Worm (Caenorhabditis elegans) whole organism, L1 larva: Measurements from ENCODE around the gene Y38C1BA.4.
A peak's percentile ranks its signal among the peaks of the same experiment; 100 is the strongest.

Source experiments
- C04F5.9 ChIP-seq: sonication (generic microtip); optimal IDR thresholded peaks from 2 replicates; lab custom pipeline; 2016; ENCODE audit warnings: missing genetic modification characterization, missing compliant biosample characterization
- F16B12.6 ChIP-seq: fragments of 150-350 bp; optimal IDR thresholded peaks from 2 replicates; lab custom pipeline; 2014; ENCODE audit warnings: missing biosample characterization, missing genetic modification characterization
- Y116A8C.19 ChIP-seq: sonication (generic microtip); optimal IDR thresholded peaks from 2 replicates; lab custom pipeline; 2016; ENCODE audit warnings: missing compliant biosample characterization, missing genetic modification characterization, borderline replicate concordance
- alr-1 ChIP-seq: fragments of 200-800 bp; sonication (Bioruptor generic); optimal IDR thresholded peaks from 2 replicates; lab custom pipeline; 2018; ENCODE audit warnings: borderline replicate concordance, mild to moderate bottlenecking, missing genetic modification characterization, missing compliant biosample characterization
- aly-2 ChIP-seq: fragments of 150-350 bp; optimal IDR thresholded peaks from 2 replicates; lab custom pipeline; 2014; ENCODE audit warnings: missing biosample characterization, missing genetic modification characterization
- ceh-63 ChIP-seq: fragments of 200-800 bp; sonication (Bioruptor generic); optimal IDR thresholded peaks from 2 replicates; lab custom pipeline; 2018; ENCODE audit warnings: mild to moderate bottlenecking, missing genetic modification characterization, missing compliant biosample characterization
- ces-1 ChIP-seq: fragments of 150-350 bp; optimal IDR thresholded peaks from 2 replicates; lab custom pipeline; 2014; ENCODE audit warnings: missing biosample characterization, missing genetic modification reagents, missing genetic modification characterization
- dpl-1 ChIP-seq, 3 experiments: fragments of 150-350 bp in 2 of 3; sonication (generic microtip) in 1 of 3; optimal IDR thresholded peaks; 2 replicates each; lab custom pipeline; 2014 to 2017; ENCODE audit warnings: missing biosample characterization in 3 of 3, missing genetic modification characterization in 3 of 3, missing genetic modification reagents in 3 of 3
- efl-1 ChIP-seq, 4 experiments: fragments of 150-350 bp; optimal IDR thresholded peaks in 3 of 4; peaks in 1 of 4; 1 replicate in 1 of 4; 2 replicates in 3 of 4; lab custom pipeline; 2014; ENCODE audit warnings: missing biosample characterization in 2 of 4, missing genetic modification characterization in 2 of 4, missing genetic modification reagents in 2 of 4
- efl-3 ChIP-seq: fragments of 200-800 bp; sonication (Bioruptor generic); optimal IDR thresholded peaks from 2 replicates; lab custom pipeline; 2018; ENCODE audit warnings: mild to moderate bottlenecking, missing genetic modification characterization, missing compliant biosample characterization
- elt-2 ChIP-seq: sonication (generic microtip); optimal IDR thresholded peaks from 2 replicates; lab custom pipeline; 2016; ENCODE audit warnings: missing genetic modification characterization, mild to moderate bottlenecking, inconsistent platforms, missing compliant biosample characterization, missing genetic modification reagents
- elt-3 ChIP-seq, 6 experiments: fragments of 150-350 bp in 1 of 6; sonication (generic microtip); optimal IDR thresholded peaks; 2 replicates each; lab custom pipeline; 2017 to 2018; ENCODE audit warnings: missing biosample characterization in 6 of 6, missing genetic modification characterization in 6 of 6, inconsistent platforms in 1 of 6
- ets-5 ChIP-seq: fragments of 200-800 bp; sonication (Bioruptor generic); IDR thresholded peaks from 2 replicates; pipeline ENCODE4 v1.3.6; 2022; ENCODE audit warnings: missing genetic modification characterization, missing compliant biosample characterization
- fkh-10 ChIP-seq: sonication (generic microtip); optimal IDR thresholded peaks from 2 replicates; lab custom pipeline; 2017; ENCODE audit warnings: missing biosample characterization, missing genetic modification reagents, missing genetic modification characterization
- fkh-8 ChIP-seq: sonication (generic microtip); optimal IDR thresholded peaks from 2 replicates; lab custom pipeline; 2016; ENCODE audit warnings: mild to moderate bottlenecking, missing genetic modification characterization, missing compliant biosample characterization
- fos-1 ChIP-seq: fragments of 150-350 bp; optimal IDR thresholded peaks from 2 replicates; lab custom pipeline; 2014; ENCODE audit warnings: missing biosample characterization, missing genetic modification characterization
- irx-1 ChIP-seq: sonication (generic microtip); optimal IDR thresholded peaks from 2 replicates; lab custom pipeline; 2016; ENCODE audit warnings: missing genetic modification characterization, missing compliant biosample characterization
- lin-13 ChIP-seq: fragments of 150-350 bp; optimal IDR thresholded peaks from 2 replicates; lab custom pipeline; 2014; ENCODE audit warnings: missing biosample characterization, missing genetic modification reagents, missing genetic modification characterization
- lin-14 ChIP-seq: fragments of 200-800 bp; sonication (Bioruptor generic); optimal IDR thresholded peaks from 2 replicates; lab custom pipeline; 2018; ENCODE audit warnings: mild to moderate bottlenecking, missing genetic modification characterization, moderate library complexity, missing compliant biosample characterization
- lin-35 ChIP-seq, 2 experiments: fragments of 150-350 bp; optimal IDR thresholded peaks; 2 replicates each; lab custom pipeline; 2014; ENCODE audit warnings: missing biosample characterization in 2 of 2, missing genetic modification characterization in 2 of 2, missing genetic modification reagents in 2 of 2
- lir-3 ChIP-seq: sonication (generic microtip); optimal IDR thresholded peaks from 2 replicates; lab custom pipeline; 2016; ENCODE audit warnings: mild to moderate bottlenecking, missing genetic modification characterization, moderate library complexity, missing compliant biosample characterization; ENCODE audit not compliant: poor library complexity
- lsy-2 ChIP-seq, 2 experiments: fragments of 150-350 bp; optimal IDR thresholded peaks; 2 replicates each; lab custom pipeline; 2014; ENCODE audit warnings: missing biosample characterization in 2 of 2, missing genetic modification characterization in 2 of 2
- mab-9 ChIP-seq: fragments of 200-800 bp; sonication (Bioruptor generic); IDR thresholded peaks from 2 replicates; pipeline ENCODE4 v1.3.6; 2022; ENCODE audit warnings: missing genetic modification reagents, missing genetic modification characterization, missing compliant biosample characterization
- mdl-1 ChIP-seq, 2 experiments: fragments of 150-350 bp; optimal IDR thresholded peaks; 2 replicates each; lab custom pipeline; 2014 to 2017; ENCODE audit warnings: missing biosample characterization in 2 of 2, missing genetic modification characterization in 2 of 2, inconsistent platforms in 1 of 2
- mef-2 ChIP-seq: fragments of 150-350 bp; optimal IDR thresholded peaks from 2 replicates; lab custom pipeline; 2014; ENCODE audit warnings: missing biosample characterization, missing genetic modification characterization
- mep-1 ChIP-seq: fragments of 150-350 bp; optimal IDR thresholded peaks from 2 replicates; lab custom pipeline; 2014; ENCODE audit warnings: missing biosample characterization, missing genetic modification characterization
- nhr-19 ChIP-seq: fragments of 200-800 bp; sonication (Bioruptor generic); conservative IDR thresholded peaks from 2 replicates; pipeline ENCODE4 v1.3.6; 2022; ENCODE audit warnings: missing genetic modification characterization, missing compliant biosample characterization
- nhr-28 ChIP-seq: fragments of 150-350 bp; optimal IDR thresholded peaks from 2 replicates; lab custom pipeline; 2014; ENCODE audit warnings: missing biosample characterization, missing genetic modification characterization
- nhr-47 ChIP-seq: sonication (generic microtip); optimal IDR thresholded peaks from 2 replicates; lab custom pipeline; 2016; ENCODE audit warnings: mild to moderate bottlenecking, missing genetic modification characterization, moderate library complexity, missing compliant biosample characterization
- nhr-71 ChIP-seq: sonication (generic microtip); optimal IDR thresholded peaks from 2 replicates; lab custom pipeline; 2016; ENCODE audit warnings: mild to moderate bottlenecking, missing genetic modification characterization, moderate library complexity, missing compliant biosample characterization
- nhr-76 ChIP-seq: sonication (generic microtip); optimal IDR thresholded peaks from 2 replicates; lab custom pipeline; 2017; ENCODE audit warnings: missing biosample characterization, missing genetic modification characterization
- nhr-77 ChIP-seq: fragments of 150-350 bp; optimal IDR thresholded peaks from 2 replicates; lab custom pipeline; 2014; ENCODE audit warnings: missing biosample characterization, missing genetic modification characterization
- nhr-90 ChIP-seq: sonication (generic microtip); optimal IDR thresholded peaks from 2 replicates; lab custom pipeline; 2016; ENCODE audit warnings: mild to moderate bottlenecking, missing genetic modification characterization, missing compliant biosample characterization; ENCODE audit not compliant: poor library complexity
- pag-3 ChIP-seq: sonication (generic microtip); optimal IDR thresholded peaks from 2 replicates; lab custom pipeline; 2017; ENCODE audit warnings: missing genetic modification characterization, mild to moderate bottlenecking, missing compliant biosample characterization, antibody characterized with exemption, borderline replicate concordance; ENCODE audit not compliant: insufficient read depth
- pqm-1 ChIP-seq: sonication (generic microtip); optimal IDR thresholded peaks from 3 replicates; lab custom pipeline; 2017; ENCODE audit warnings: missing biosample characterization, missing genetic modification characterization
- rnt-1 ChIP-seq: sonication (generic microtip); optimal IDR thresholded peaks from 2 replicates; lab custom pipeline; 2016; ENCODE audit warnings: mild to moderate bottlenecking, missing genetic modification characterization, moderate library complexity, missing compliant biosample characterization
- snpc-4 ChIP-seq: fragments of 150-350 bp; optimal IDR thresholded peaks from 2 replicates; lab custom pipeline; 2014; ENCODE audit warnings: missing biosample characterization, missing genetic modification characterization
- snu-23 ChIP-seq: sonication (generic microtip); optimal IDR thresholded peaks from 2 replicates; lab custom pipeline; 2016; ENCODE audit warnings: missing genetic modification characterization, missing compliant biosample characterization
- sptf-1 ChIP-seq: fragments of 150-350 bp; optimal IDR thresholded peaks from 2 replicates; lab custom pipeline; 2014; ENCODE audit warnings: missing biosample characterization, missing genetic modification characterization
- tbx-2 ChIP-seq: sonication (generic microtip); optimal IDR thresholded peaks from 2 replicates; lab custom pipeline; 2016; ENCODE audit warnings: missing genetic modification characterization, missing compliant biosample characterization
- tlp-1 ChIP-seq: fragments of 150-350 bp; optimal IDR thresholded peaks from 2 replicates; lab custom pipeline; 2014; ENCODE audit warnings: missing biosample characterization, missing genetic modification characterization
- unc-130 ChIP-seq: fragments of 150-350 bp; optimal IDR thresholded peaks from 2 replicates; lab custom pipeline; 2017; ENCODE audit warnings: missing biosample characterization, missing genetic modification characterization, inconsistent platforms
- zag-1 ChIP-seq: fragments of 150-350 bp; optimal IDR thresholded peaks from 2 replicates; lab custom pipeline; 2014; ENCODE audit warnings: missing biosample characterization, missing genetic modification characterization
- ztf-11 ChIP-seq, 2 experiments: sonication (generic microtip); optimal IDR thresholded peaks; 2 replicates each; lab custom pipeline; 2016 to 2017; ENCODE audit warnings: missing genetic modification characterization in 2 of 2, missing biosample characterization in 1 of 2, missing compliant biosample characterization in 1 of 2
- ztf-4 ChIP-seq: fragments of 150-350 bp; optimal IDR thresholded peaks from 2 replicates; lab custom pipeline; 2014; ENCODE audit warnings: missing biosample characterization, missing genetic modification characterization

Gene Y38C1BA.4

ce11 chrIV:1833115-1833514 lies 11.5 kb downstream of the Y38C1BA.4 start:
- TF ChIP-seq sptf-1 (tag; lab: Kevin White, UChicago) = no peak
- no peak for TF ChIP-seq zag-1 (tag; lab: Kevin White, UChicago)
- no peak for TF ChIP-seq efl-3 (GFP tag; lab: Kevin White, UChicago)
- no peak for TF ChIP-seq rnt-1 (tag; lab: Kevin White, UChicago)
- TF ChIP-seq snu-23 (GFP tag; lab: Kevin White, UChicago) = no peak
- TF ChIP-seq ztf-11 (tag; optimal IDR thresholded peaks at IDR 0.05; lab: Kevin White, UChicago) = no peak
- no peak for TF ChIP-seq tlp-1 (tag; lab: Kevin White, UChicago)
- TF ChIP-seq, all 84 proteins: peak for 0

- no peak for TF ChIP-seq Y116A8C.19 (tag; lab: Kevin White, UChicago)
- peak; percentile 60 for TF ChIP-seq elt-2 (tag; lab: Kevin White, UChicago)
Measured at ce11 chrIV:1834242-1834641, 12.6 kb downstream of the Y38C1BA.4 start, which contains the start of gene ccm-2. ccm-2 (plus strand) TSS chrIV:1834628.

DNA sequence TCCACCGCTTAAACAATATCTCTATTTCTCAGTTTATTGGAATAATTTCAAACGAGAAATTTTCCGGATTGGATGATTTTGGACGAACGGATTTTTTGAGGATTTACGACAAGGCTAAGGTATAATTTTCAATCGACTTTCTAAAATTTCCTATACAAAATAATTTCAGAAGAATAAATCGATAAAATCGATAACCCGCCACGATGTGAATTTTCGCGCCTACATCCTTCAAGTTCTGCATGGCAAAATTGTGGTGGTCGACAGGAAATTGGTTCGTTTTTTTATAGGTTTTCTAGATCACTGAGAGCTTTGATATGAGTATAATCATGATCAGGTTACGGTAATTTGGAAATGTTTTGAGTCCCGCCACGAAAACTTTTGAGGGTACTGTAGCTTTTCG lies 13.3 kb downstream of the Y38C1BA.4 start:
- no peak for TF ChIP-seq C04F5.9 (tag; lab: Kevin White, UChicago)
- TF ChIP-seq ets-5 (GFP tag; lab: Robert Waterston, UW) = no peak
- no peak for TF ChIP-seq snu-23 (GFP tag; lab: Kevin White, UChicago)
- TF ChIP-seq lsy-2 (tag; optimal IDR thresholded peaks at IDR 0.05; lab: Kevin White, UChicago) = no peak
- TF ChIP-seq mab-9 (GFP tag; lab: Robert Waterston, UW) = no peak
- no peak for TF ChIP-seq nhr-71
- TF ChIP-seq tbx-2 (tag; lab: Kevin White, UChicago) = no peak
- no peak for TF ChIP-seq mdl-1 (tag; optimal IDR thresholded peaks at IDR 0.05; lab: Kevin White, UChicago)
- TF ChIP-seq unc-130 = no peak
- no peak for TF ChIP-seq aly-2 (tag; lab: Kevin White, UChicago)
- no peak for TF ChIP-seq nhr-28
- TF ChIP-seq irx-1 (tag; lab: Kevin White, UChicago) = no peak
- no peak for TF ChIP-seq zag-1 (tag; lab: Kevin White, UChicago)
- no peak for TF ChIP-seq F16B12.6
- TF ChIP-seq efl-1 (optimal IDR thresholded peaks at IDR 0.05; lab: Kevin White, UChicago) = no peak
- TF ChIP-seq efl-1 (GFP tag; optimal IDR thresholded peaks at IDR 0.05 in 1 of 2; lab: Kevin White, UChicago) = no peak
- no peak for TF ChIP-seq mef-2 (tag; lab: Kevin White, UChicago)
- TF ChIP-seq nhr-76 = no peak
- TF ChIP-seq lin-35 (GFP tag; optimal IDR thresholded peaks at IDR 0.05; lab: Kevin White, UChicago) = no peak
- no peak for TF ChIP-seq nhr-19 (GFP tag; lab: Robert Waterston, UW)

DNA sequence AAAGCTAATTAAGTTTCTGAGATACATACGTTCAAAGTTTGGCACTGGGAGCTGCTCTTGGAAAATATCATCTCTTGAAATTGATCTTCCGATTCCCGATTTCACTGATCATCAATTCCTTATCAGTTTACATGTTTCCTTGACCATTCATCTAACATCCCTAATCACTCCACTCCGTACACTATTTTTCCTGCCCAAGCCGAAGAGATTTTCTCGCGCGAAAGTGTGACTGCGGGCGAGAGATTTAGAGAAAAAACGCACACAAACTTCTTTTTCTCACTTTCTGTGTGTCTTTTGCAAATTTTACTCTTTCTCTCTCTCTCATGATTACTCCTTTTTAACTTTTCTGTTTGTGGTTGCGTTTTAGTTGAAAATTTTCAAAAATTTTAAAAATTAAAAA lies 15.5 kb downstream of the Y38C1BA.4 start:
- TF ChIP-seq ets-5 (GFP tag; lab: Robert Waterston, UW) (no peak), ceh-63 (GFP tag; lab: Kevin White, UChicago) (no peak), nhr-47 (tag; lab: Kevin White, UChicago) (peak; percentile 47), snpc-4 (tag; lab: Kevin White, UChicago) (peak; percentile 15), elt-3 (tag; optimal IDR thresholded peaks at IDR 0.05; lab: Kevin White, UChicago) (peak in 5 of 6 experiments; percentile 23 to 86 (median 50)), nhr-77 (peak; percentile 56), ztf-4 (tag; lab: Kevin White, UChicago) (no peak), efl-1 (optimal IDR thresholded peaks at IDR 0.05; lab: Kevin White, UChicago) (peak; percentile 19 to 41), efl-1 (GFP tag; optimal IDR thresholded peaks at IDR 0.05 in 1 of 2; lab: Kevin White, UChicago) (peak; percentile 11 to 64), lin-13 (no peak), zag-1 (tag; lab: Kevin White, UChicago) (no peak), fkh-8 (tag; lab: Kevin White, UChicago) (no peak), dpl-1 (GFP tag; optimal IDR thresholded peaks at IDR 0.05; lab: Kevin White, UChicago) (peak in 2 of 3 experiments; percentile 22 to 29), pag-3 (tag; lab: Kevin White, UChicago) (peak; percentile 32), elt-2 (tag; lab: Kevin White, UChicago) (peak; percentile 73), lir-3 (tag; lab: Kevin White, UChicago) (no peak), fos-1 (tag; lab: Kevin White, UChicago) (peak; percentile 43), mep-1 (tag; lab: Kevin White, UChicago) (peak; percentile 55), snu-23 (GFP tag; lab: Kevin White, UChicago) (peak; percentile 69), ces-1 (GFP tag; lab: Kevin White, UChicago) (no peak), fkh-10 (GFP tag; lab: Kevin White, UChicago) (no peak), Y116A8C.19 (tag; lab: Kevin White, UChicago) (no peak), lin-14 (GFP tag; lab: Kevin White, UChicago) (peak; percentile 76), alr-1 (tag; lab: Kevin White, UChicago) (no peak), unc-130 (no peak), lsy-2 (tag; optimal IDR thresholded peaks at IDR 0.05; lab: Kevin White, UChicago) (peak; percentile 25 to 60), nhr-90 (tag; lab: Kevin White, UChicago) (peak; percentile 14), pqm-1 (no peak)
